Fruit fly (Drosophila melanogaster): ENCODE measurements around the gene CG3558.

Gene CG3558

DNA sequence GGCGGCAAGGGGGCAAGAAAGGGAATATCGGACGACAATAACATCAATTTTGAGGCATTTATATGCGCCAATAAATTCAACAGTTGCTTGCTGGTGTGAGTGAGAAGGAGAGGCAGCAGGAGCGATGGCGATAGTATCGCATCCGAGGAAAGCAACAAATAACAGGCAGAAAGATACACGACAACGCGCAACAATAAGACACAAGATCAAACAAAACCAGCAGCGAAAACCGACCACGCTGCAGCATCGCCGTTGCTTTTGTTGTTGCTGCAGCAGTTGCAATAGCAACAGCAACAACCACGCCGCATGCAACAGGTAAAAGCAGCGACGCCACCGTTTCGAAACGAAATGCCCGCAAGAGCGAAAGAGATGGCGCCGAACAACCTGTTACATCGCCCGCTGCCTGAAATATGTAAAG, 7.9 kb downstream of the CG3558 start (continued):
- TF ChIP-seq CG6791 (GFP tag; IDR thresholded peaks at IDR 0.05; ENCODE audit: partially characterized antibody), result 0 out of 3 replicates have a peak, but pooled peaks have one; percentile 4
- peak; percentile 66; the same call in 1 of the 2 replicates for TF ChIP-seq vvl (GFP tag; IDR thresholded peaks at IDR 0.05)
- TF ChIP-seq CG4360 (GFP tag; IDR thresholded peaks at IDR 0.05), result peak; percentile 82

- TF ChIP-seq Ets65A (GFP tag) (peak; percentile 49), cg (GFP tag; optimal IDR thresholded peaks at IDR 0.05) (no peak), Xrp1 (GFP tag; IDR thresholded peaks at IDR 0.05) (peak; percentile 9; the same call in 1 of the 2 replicates), p53 (GFP tag; optimal IDR thresholded peaks at IDR 0.05) (no peak), CG8765 (GFP tag; IDR thresholded peaks at IDR 0.05) (no peak), Sox102F (GFP tag; optimal IDR thresholded peaks at IDR 0.05) (peak; percentile 13), NC2β (GFP tag; optimal IDR thresholded peaks at IDR 0.05) (no peak), tap (tag; optimal IDR thresholded peaks at IDR 0.05) (no peak), gt (GFP tag; IDR thresholded peaks at IDR 0.05) (no peak), sens (GFP tag) (peak; percentile 50), Hey (tag; optimal IDR thresholded peaks at IDR 0.05) (no peak), gem (tag; optimal IDR thresholded peaks at IDR 0.05) (peak; percentile 22), Vsx1 (GFP tag; optimal IDR thresholded peaks at IDR 0.05) (no peak), ap (GFP tag; IDR thresholded peaks at IDR 0.05) (no peak), PHDP (tag; optimal IDR thresholded peaks at IDR 0.05) (no peak), Usf (GFP tag; optimal IDR thresholded peaks at IDR 0.05) (no peak), tin (GFP tag; optimal IDR thresholded peaks at IDR 0.05) (no peak), CG3163 (GFP tag; optimal IDR thresholded peaks at IDR 0.05) (no peak), Aef1 (GFP tag; IDR thresholded peaks at IDR 0.05) (no peak), CG6272 (GFP tag; IDR thresholded peaks at IDR 0.05) (no peak), z (GFP tag; IDR thresholded peaks at IDR 0.05) (no peak), CG3726 (GFP tag; IDR thresholded peaks at IDR 0.05) (no peak), H15 (GFP tag; IDR thresholded peaks at IDR 0.05) (no peak), zen2 (GFP tag; IDR thresholded peaks at IDR 0.05; ENCODE audit: partially characterized antibody) (no peak), peb (GFP tag; IDR thresholded peaks at IDR 0.05) (no peak), E2f2 (GFP tag; IDR thresholded peaks at IDR 0.05) (no peak), dysf (GFP tag; IDR thresholded peaks at IDR 0.05) (no peak)
Measured at dm6 chr2L:3001953-3002352, 9.3 kb downstream of the CG3558 start.

- TF ChIP-seq gsb (GFP tag; IDR thresholded peaks at IDR 0.05) (no peak), CG10979 (tag; optimal IDR thresholded peaks at IDR 0.05) (peak; percentile 60), phol (tag; optimal IDR thresholded peaks at IDR 0.05) (peak; percentile 66), Max (GFP tag; optimal IDR thresholded peaks at IDR 0.05) (no peak), CG17361 (GFP tag; IDR thresholded peaks at IDR 0.05) (peak; percentile 67; the same call in 2 of the 3 replicates), Lhr (GFP tag; optimal IDR thresholded peaks at IDR 0.05) (peak; percentile 16), sisA (GFP tag; IDR thresholded peaks at IDR 0.05) (peak; percentile 29; the same call in 1 of the 2 replicates), Neu2 (GFP tag; optimal IDR thresholded peaks at IDR 0.05; ENCODE audit: borderline replicate concordance) (no peak), CG15696 (tag; optimal IDR thresholded peaks at IDR 0.05) (no peak), pfk (GFP tag; optimal IDR thresholded peaks at IDR 0.05) (no peak), cad (GFP tag; optimal IDR thresholded peaks at IDR 0.05) (no peak), BtbVII (GFP tag; optimal IDR thresholded peaks at IDR 0.05) (peak; percentile 24), zen (tag; optimal IDR thresholded peaks at IDR 0.05) (no peak), NfI (GFP tag; optimal IDR thresholded peaks at IDR 0.05) (peak; percentile 26), salm (tag; optimal IDR thresholded peaks at IDR 0.05) (peak; percentile 11), emc (GFP tag; optimal IDR thresholded peaks at IDR 0.05) (no peak), dm (GFP tag; optimal IDR thresholded peaks at IDR 0.05) (no peak), crc (GFP tag; optimal IDR thresholded peaks at IDR 0.05) (no peak), fd96Cb (tag; optimal IDR thresholded peaks at IDR 0.05) (peak; percentile 65), Fer3 (tag; optimal IDR thresholded peaks at IDR 0.05) (peak; percentile 33), ase (GFP tag; IDR thresholded peaks at IDR 0.05) (no peak), bab2 (GFP tag; optimal IDR thresholded peaks at IDR 0.05) (peak; percentile 59)
Measured at dm6 chr2L:3003399-3003798, 10.7 kb downstream of the CG3558 start.
